Fruit fly (Drosophila melanogaster): Measurements from ENCODE around the gene pes.

DNA sequence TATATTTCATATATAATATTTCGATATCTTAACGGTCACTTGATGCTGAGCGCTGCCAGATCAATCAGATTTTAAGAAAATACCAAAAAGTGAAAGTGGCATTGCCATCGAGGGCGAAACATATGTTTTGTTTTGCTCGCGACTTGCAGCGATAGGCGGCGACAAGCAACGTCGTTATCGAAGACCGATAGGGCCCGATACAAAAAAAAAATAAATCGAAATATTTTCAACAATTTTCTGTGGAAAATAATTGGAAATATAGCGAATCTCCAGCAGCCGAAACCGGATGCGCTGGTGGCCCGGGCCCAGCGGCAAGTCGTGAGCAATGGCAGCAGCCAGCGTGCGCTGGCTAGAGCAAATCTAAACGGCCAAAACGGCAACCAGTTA, 49.3 kb upstream of the pes start, which contains the start of gene Megf8:
- TF ChIP-seq EcR (GFP tag; optimal IDR thresholded peaks at IDR 0.05) (no peak), psq (optimal IDR thresholded peaks at IDR 0.05) (no peak), pan (optimal IDR thresholded peaks at IDR 0.05) (no peak)
